Worm (Caenorhabditis elegans) whole organism, young adult: ENCODE measurements around the gene C16C8.22.
A peak's percentile ranks its signal among the peaks of the same experiment; 100 is the strongest.

Experiments
- aptf-2 ChIP-seq: fragments of 200-800 bp; sonication (Bioruptor generic); conservative IDR thresholded peaks from 2 replicates; pipeline ENCODE4 v1.3.6; 2022; ENCODE audit warnings: missing genetic modification reagents, missing genetic modification characterization, missing compliant biosample characterization
- atf-7 ChIP-seq: sonication (generic microtip); optimal IDR thresholded peaks from 2 replicates; lab custom pipeline; 2017; ENCODE audit warnings: mild to moderate bottlenecking, missing genetic modification characterization, missing compliant biosample characterization
- dpl-1 ChIP-seq: fragments of 150-350 bp; optimal IDR thresholded peaks from 2 replicates; lab custom pipeline; 2014; ENCODE audit warnings: missing biosample characterization, missing genetic modification reagents, missing genetic modification characterization
- efl-1 ChIP-seq: fragments of 150-350 bp; optimal IDR thresholded peaks from 2 replicates; lab custom pipeline; 2014; ENCODE audit warnings: missing biosample characterization, missing genetic modification reagents, missing genetic modification characterization
- hmg-1.2 ChIP-seq: fragments of 200-800 bp; sonication (Bioruptor generic); IDR thresholded peaks from 2 replicates; pipeline ENCODE4 v1.3.6; 2022; ENCODE audit warnings: missing genetic modification reagents, missing genetic modification characterization, missing compliant biosample characterization
- lsl-1 ChIP-seq: fragments of 200-800 bp; sonication (Bioruptor generic); optimal IDR thresholded peaks from 2 replicates; lab custom pipeline; 2018; ENCODE audit warnings: mild to moderate bottlenecking, missing genetic modification characterization, moderate library complexity, missing compliant biosample characterization
- mel-28 ChIP-seq: sonication (generic microtip); optimal IDR thresholded peaks from 2 replicates; lab custom pipeline; 2016; ENCODE audit warnings: borderline replicate concordance, mild to moderate bottlenecking, missing genetic modification characterization, missing compliant biosample characterization
- nfya-1 ChIP-seq: sonication (generic microtip); optimal IDR thresholded peaks from 2 replicates; lab custom pipeline; 2017; ENCODE audit warnings: antibody characterized with exemption, missing compliant biosample characterization, missing genetic modification characterization, borderline replicate concordance; ENCODE audit not compliant: insufficient read depth
- nhr-90 ChIP-seq: sonication (generic microtip); optimal IDR thresholded peaks from 2 replicates; lab custom pipeline; 2016; ENCODE audit warnings: missing genotype, mild to moderate bottlenecking, missing genetic modification characterization, missing compliant biosample characterization
- sdz-38 ChIP-seq: sonication (generic microtip); optimal IDR thresholded peaks from 2 replicates; lab custom pipeline; 2016; ENCODE audit warnings: missing genotype, missing genetic modification characterization, missing compliant biosample characterization
- ztf-6 ChIP-seq: fragments of 200-800 bp; sonication (Bioruptor generic); IDR thresholded peaks from 2 replicates; pipeline ENCODE4 v1.3.6; 2022; ENCODE audit warnings: missing genetic modification reagents, missing genetic modification characterization, missing compliant biosample characterization

DNA sequence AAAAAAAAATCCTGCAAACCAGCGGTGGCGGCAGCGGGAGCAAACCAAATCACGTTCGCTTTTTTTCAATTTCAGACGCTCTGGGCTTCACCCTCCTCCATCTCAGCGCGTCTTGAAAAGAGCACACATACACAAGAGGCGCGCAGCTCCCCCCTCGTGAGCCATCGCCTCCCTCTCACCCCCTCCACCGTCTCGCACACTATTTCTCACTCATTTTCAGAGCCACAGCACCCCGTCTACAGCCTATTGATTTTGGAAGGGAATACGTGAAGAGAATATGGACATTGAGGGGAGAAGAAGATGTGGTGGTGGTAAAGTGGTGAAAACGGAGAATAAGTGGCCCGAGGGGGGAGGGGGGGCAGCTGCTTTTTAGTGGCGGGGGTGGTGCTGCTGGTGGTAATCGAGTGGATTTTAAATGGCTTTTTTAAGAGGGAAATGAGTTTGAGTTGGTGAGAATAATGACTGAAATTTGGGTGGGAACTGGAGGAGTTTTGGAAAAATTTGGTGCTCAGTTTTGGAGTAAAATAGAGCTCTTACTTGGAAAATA, 14.8 kb downstream of the C16C8.22 start:
- TF ChIP-seq nfya-1 (tag; lab: Kevin White, UChicago): no peak
- no peak for TF ChIP-seq efl-1
- TF ChIP-seq mel-28: no peak
- no peak for TF ChIP-seq dpl-1 (GFP tag; lab: Kevin White, UChicago)
- TF ChIP-seq aptf-2: no peak
- TF ChIP-seq sdz-38: no peak
- no peak for TF ChIP-seq nhr-90 (tag; lab: Kevin White, UChicago)
- no peak for TF ChIP-seq ztf-6 (GFP tag; lab: Robert Waterston, UW)
- peak; percentile 55; the same call in 1 of the 2 replicates for TF ChIP-seq hmg-1.2 (GFP tag; lab: Robert Waterston, UW)
- TF ChIP-seq atf-7: no peak
- no peak for TF ChIP-seq lsl-1 (GFP tag; lab: Kevin White, UChicago)
